Worm (Caenorhabditis elegans) whole organism, L4 larva: ENCODE measurements around the gene T10B9.14.
A peak's percentile ranks its signal among the peaks of the same experiment; 100 is the strongest.

Experiments
- D1046.2 ChIP-seq: fragments of 200-800 bp; sonication (Bioruptor generic); IDR thresholded peaks from 2 replicates; pipeline ENCODE4 v1.3.6; 2022; ENCODE audit warnings: missing genetic modification characterization, missing compliant biosample characterization
- F10B5.3 ChIP-seq: sonication (generic microtip); optimal IDR thresholded peaks from 2 replicates; lab custom pipeline; 2016; ENCODE audit warnings: mild to moderate bottlenecking, missing genetic modification characterization, missing compliant biosample characterization
- F37D6.2 ChIP-seq: sonication (generic microtip); optimal IDR thresholded peaks from 2 replicates; lab custom pipeline; 2016; ENCODE audit warnings: mild to moderate bottlenecking, missing genetic modification characterization, missing compliant biosample characterization
- F49E8.2 ChIP-seq: sonication (generic microtip); optimal IDR thresholded peaks from 2 replicates; lab custom pipeline; 2016; ENCODE audit warnings: missing compliant biosample characterization, mild to moderate bottlenecking, missing genetic modification characterization, borderline replicate concordance
- R02D3.7 ChIP-seq: fragments of 150-350 bp; sonication (generic microtip); optimal IDR thresholded peaks from 3 replicates; lab custom pipeline; 2014; ENCODE audit warnings: missing biosample characterization, missing genetic modification characterization
- T26A8.4 ChIP-seq: fragments of 200-800 bp; sonication (Bioruptor generic); IDR thresholded peaks from 2 replicates; pipeline ENCODE4 v1.3.6; 2022; ENCODE audit warnings: missing genetic modification characterization, missing compliant biosample characterization
- Y48G9A.11 ChIP-seq: fragments of 200-800 bp; sonication (Bioruptor generic); IDR thresholded peaks from 2 replicates; pipeline ENCODE4 v1.3.6; 2022; ENCODE audit warnings: missing genetic modification reagents, missing genetic modification characterization, missing compliant biosample characterization
- Y5F2A.4 ChIP-seq: fragments of 200-800 bp; sonication (Bioruptor generic); optimal IDR thresholded peaks from 2 replicates; lab custom pipeline; 2018; ENCODE audit warnings: mild to moderate bottlenecking, missing genetic modification characterization, missing compliant biosample characterization
- ZK337.2 ChIP-seq: fragments of 200-800 bp; sonication (Bioruptor generic); IDR thresholded peaks from 2 replicates; pipeline ENCODE4 v1.3.6; 2022; ENCODE audit warnings: missing genetic modification reagents, missing genetic modification characterization, missing compliant biosample characterization
- ZK546.5 ChIP-seq, 2 experiments: sonication (generic microtip); optimal IDR thresholded peaks; 2 replicates each; lab custom pipeline; 2017; ENCODE audit warnings: missing biosample characterization in 2 of 2, missing genetic modification characterization in 2 of 2
- aha-1 ChIP-seq: fragments of 150-350 bp; peaks from one replicate; lab custom pipeline; 2014; ENCODE audit warnings: missing biosample characterization, missing genetic modification characterization
- ama-1 ChIP-seq: fragments of 150-350 bp; optimal IDR thresholded peaks from 2 replicates; lab custom pipeline; 2014; ENCODE audit warnings: inconsistent platforms, mixed read lengths
- arid-1 ChIP-seq: fragments of 200-800 bp; sonication (Bioruptor generic); conservative IDR thresholded peaks from 2 replicates; pipeline ENCODE4 v1.3.6; 2022; ENCODE audit warnings: missing genetic modification reagents, missing genetic modification characterization, missing compliant biosample characterization
- attf-4 ChIP-seq: sonication (generic microtip); optimal IDR thresholded peaks from 3 replicates; lab custom pipeline; 2017; ENCODE audit warnings: missing biosample characterization, missing genetic modification characterization
- ceh-20 ChIP-seq: fragments of 200-800 bp; sonication (Bioruptor generic); IDR thresholded peaks from 2 replicates; pipeline ENCODE4 v1.3.6; 2022; ENCODE audit warnings: missing genetic modification reagents, missing genetic modification characterization, missing compliant biosample characterization
- ceh-28 ChIP-seq: fragments of 150-350 bp; optimal IDR thresholded peaks from 2 replicates; lab custom pipeline; 2014; ENCODE audit warnings: missing biosample characterization, missing genetic modification reagents, missing genetic modification characterization
- ceh-32 ChIP-seq: sonication (generic microtip); optimal IDR thresholded peaks from 2 replicates; lab custom pipeline; 2016; ENCODE audit warnings: mild to moderate bottlenecking, missing genetic modification characterization, missing compliant biosample characterization; ENCODE audit not compliant: poor library complexity
- cey-2 ChIP-seq: sonication (generic microtip); optimal IDR thresholded peaks from 3 replicates; lab custom pipeline; 2017; ENCODE audit warnings: missing genetic modification characterization, mild to moderate bottlenecking, missing compliant biosample characterization, antibody characterized with exemption, borderline replicate concordance; ENCODE audit not compliant: insufficient read depth
- ctbp-1 ChIP-seq: fragments of 200-800 bp; sonication (Bioruptor generic); IDR thresholded peaks from 2 replicates; pipeline ENCODE4 v1.3.6; 2022; ENCODE audit warnings: missing genetic modification reagents, missing genetic modification characterization, missing compliant biosample characterization
- daf-16 ChIP-seq, 3 experiments: sonication (generic microtip); optimal IDR thresholded peaks; 2 replicates each; lab custom pipeline; 2016 to 2017; ENCODE audit warnings: missing genetic modification characterization in 3 of 3, missing genetic modification reagents in 3 of 3, mild to moderate bottlenecking in 2 of 3, missing compliant biosample characterization in 2 of 3, missing biosample characterization in 1 of 3, moderate library complexity in 1 of 3
- dmd-9 ChIP-seq: fragments of 200-800 bp; sonication (Bioruptor generic); IDR thresholded peaks from 2 replicates; pipeline ENCODE4 v1.3.6; 2022; ENCODE audit warnings: missing genetic modification reagents, missing genetic modification characterization, missing compliant biosample characterization
- fkh-10 ChIP-seq: fragments of 150-350 bp; optimal IDR thresholded peaks from 2 replicates; lab custom pipeline; 2014; ENCODE audit warnings: missing biosample characterization, missing genetic modification reagents, missing genetic modification characterization
- hlh-11 ChIP-seq: fragments of 200-800 bp; sonication (Bioruptor generic); optimal IDR thresholded peaks from 2 replicates; lab custom pipeline; 2018; ENCODE audit warnings: mild to moderate bottlenecking, missing genetic modification characterization, missing compliant biosample characterization
- hlh-30 ChIP-seq: sonication (generic microtip); optimal IDR thresholded peaks from 2 replicates; lab custom pipeline; 2017; ENCODE audit warnings: antibody characterized with exemption, mild to moderate bottlenecking, missing genetic modification characterization, missing compliant biosample characterization; ENCODE audit not compliant: insufficient read depth
- jun-1 ChIP-seq: fragments of 150-350 bp; optimal IDR thresholded peaks from 2 replicates; lab custom pipeline; 2014; ENCODE audit warnings: missing biosample characterization, missing genetic modification reagents, missing genetic modification characterization
- lin-15B ChIP-seq: fragments of 150-350 bp; sonication (generic microtip); optimal IDR thresholded peaks from 3 replicates; lab custom pipeline; 2014; ENCODE audit warnings: missing biosample characterization, missing genetic modification characterization
- mdl-1 ChIP-seq, 2 experiments: fragments of 150-350 bp in 1 of 2; sonication (generic microtip) in 1 of 2; optimal IDR thresholded peaks; 2 replicates each; lab custom pipeline; 2014 to 2017; ENCODE audit warnings: missing biosample characterization in 2 of 2, missing genetic modification characterization in 2 of 2
- mdt-29 ChIP-seq: fragments of 200-800 bp; sonication (Bioruptor generic); IDR thresholded peaks from 2 replicates; pipeline ENCODE4 v1.3.6; 2022; ENCODE audit warnings: missing genetic modification reagents, missing genetic modification characterization, missing compliant biosample characterization
- mes-2 ChIP-seq: sonication (generic microtip); optimal IDR thresholded peaks from 2 replicates; lab custom pipeline; 2016; ENCODE audit warnings: missing genotype, mild to moderate bottlenecking, missing genetic modification characterization, missing compliant biosample characterization; ENCODE audit not compliant: poor library complexity, severe bottlenecking
- mxl-3 ChIP-seq: fragments of 200-800 bp; sonication (Bioruptor generic); optimal IDR thresholded peaks from 2 replicates; lab custom pipeline; 2018; ENCODE audit warnings: mild to moderate bottlenecking, missing genetic modification characterization, missing compliant biosample characterization
- nhr-10 ChIP-seq: fragments of 150-350 bp; optimal IDR thresholded peaks from 2 replicates; lab custom pipeline; 2014; ENCODE audit warnings: missing biosample characterization, missing genetic modification characterization
- nhr-111 ChIP-seq: fragments of 200-800 bp; sonication (Bioruptor generic); optimal IDR thresholded peaks from 2 replicates; lab custom pipeline; 2018; ENCODE audit warnings: mild to moderate bottlenecking, missing genetic modification characterization, missing compliant biosample characterization
- nhr-237 ChIP-seq: sonication (generic microtip); optimal IDR thresholded peaks from 2 replicates; lab custom pipeline; 2017; ENCODE audit warnings: missing biosample characterization, missing genetic modification characterization
- nhr-41 ChIP-seq: fragments of 200-800 bp; sonication (Bioruptor generic); IDR thresholded peaks from 2 replicates; pipeline ENCODE4 v1.3.6; 2022; ENCODE audit warnings: missing genetic modification reagents, missing genetic modification characterization, missing compliant biosample characterization
- nhr-76 ChIP-seq: fragments of 150-350 bp; optimal IDR thresholded peaks from 2 replicates; lab custom pipeline; 2014; ENCODE audit warnings: missing biosample characterization, missing genetic modification characterization
- php-3 ChIP-seq: fragments of 200-800 bp; sonication (Bioruptor generic); IDR thresholded peaks from 2 replicates; pipeline ENCODE4 v1.3.6; 2022; ENCODE audit warnings: missing genetic modification reagents, missing genetic modification characterization, missing compliant biosample characterization
- rbr-2 ChIP-seq: sonication (generic microtip); optimal IDR thresholded peaks from 2 replicates; lab custom pipeline; 2016; ENCODE audit warnings: missing genotype, missing genetic modification characterization, missing compliant biosample characterization
- set-16 ChIP-seq: fragments of 200-800 bp; sonication (Bioruptor generic); IDR thresholded peaks from 2 replicates; pipeline ENCODE4 v1.3.6; 2022; ENCODE audit warnings: missing genetic modification reagents, missing genetic modification characterization, missing compliant biosample characterization
- spr-1 ChIP-seq: sonication (generic microtip); optimal IDR thresholded peaks from 2 replicates; lab custom pipeline; 2016; ENCODE audit warnings: mild to moderate bottlenecking, missing genetic modification characterization, missing compliant biosample characterization
- tag-97 ChIP-seq: fragments of 200-800 bp; sonication (Bioruptor generic); IDR thresholded peaks from 2 replicates; pipeline ENCODE4 v1.3.6; 2022; ENCODE audit warnings: missing genetic modification characterization, missing compliant biosample characterization
- tra-1 ChIP-seq: fragments of 200-800 bp; sonication (Bioruptor generic); IDR thresholded peaks from 2 replicates; pipeline ENCODE4 v1.3.6; 2022; ENCODE audit warnings: missing genetic modification reagents, missing genetic modification characterization, missing compliant biosample characterization
- unc-39 ChIP-seq: sonication (generic microtip); optimal IDR thresholded peaks from 2 replicates; lab custom pipeline; 2017; ENCODE audit warnings: missing biosample characterization, missing genetic modification characterization
- unc-62 ChIP-seq, 3 experiments: fragments of 150-350 bp in 1 of 3; sonication (generic microtip); optimal IDR thresholded peaks in 2 of 3; peaks in 1 of 3; 1 replicate in 1 of 3; 2 replicates in 2 of 3; lab custom pipeline; 2014 to 2017; ENCODE audit warnings: missing biosample characterization in 3 of 3, missing genetic modification characterization in 3 of 3, missing genetic modification reagents in 3 of 3, missing genotype in 1 of 3
- vab-7 ChIP-seq: fragments of 200-800 bp; sonication (Bioruptor generic); IDR thresholded peaks from 2 replicates; pipeline ENCODE4 v1.3.6; 2022; ENCODE audit warnings: missing genetic modification reagents, missing genetic modification characterization, missing compliant biosample characterization
- zfp-3 ChIP-seq: fragments of 200-800 bp; sonication (Bioruptor generic); conservative IDR thresholded peaks from 2 replicates; pipeline ENCODE4 v1.3.6; 2022; ENCODE audit warnings: missing genetic modification reagents, missing genetic modification characterization, missing compliant biosample characterization

Gene T10B9.14

ce11 chrII:9778495-9778894, 3.7 kb downstream of the T10B9.14 start:
- TF ChIP-seq ctbp-1 (no peak), F37D6.2 (tag; lab: Kevin White, UChicago) (no peak), hlh-11 (tag; lab: Kevin White, UChicago) (no peak), unc-62 (GFP tag; optimal IDR thresholded peaks at IDR 0.05 in 1 of 2; lab: Kevin White, UChicago) (peak in 1 of 2 experiments; percentile 19), unc-62 (tag; optimal IDR thresholded peaks at IDR 0.05; lab: Kevin White, UChicago) (no peak), aha-1 (tag; lab: Kevin White, UChicago) (peak; percentile 9), ZK337.2 (no peak), spr-1 (no peak)

ce11 chrII:9775790-9776189, 6.4 kb downstream of the T10B9.14 start, which contains the start of gene T10B9.9:
Gene T10B9.9 (minus strand): TSS chrII:9775890.
- TF ChIP-seq tag-97 (GFP tag; lab: Robert Waterston, UW), result no peak
- no peak for TF ChIP-seq nhr-111 (GFP tag; lab: Kevin White, UChicago)
- no peak for TF ChIP-seq Y5F2A.4 (GFP tag; lab: Kevin White, UChicago)
- no peak for TF ChIP-seq mdl-1 (tag; optimal IDR thresholded peaks at IDR 0.05; lab: Kevin White, UChicago)
- TF ChIP-seq unc-62 (GFP tag; optimal IDR thresholded peaks at IDR 0.05 in 1 of 2; lab: Kevin White, UChicago), result no peak
- no peak for TF ChIP-seq unc-62 (tag; optimal IDR thresholded peaks at IDR 0.05; lab: Kevin White, UChicago)
- no peak for TF ChIP-seq nhr-41
- no peak for TF ChIP-seq unc-39 (tag; lab: Kevin White, UChicago)
- TF ChIP-seq Y48G9A.11 (GFP tag; lab: Robert Waterston, UW), result no peak
- no peak for TF ChIP-seq aha-1 (tag; lab: Kevin White, UChicago)
- TF ChIP-seq ceh-32 (tag; lab: Kevin White, UChicago), result no peak
- TF ChIP-seq spr-1, result no peak

- peak; percentile 73 for TF ChIP-seq mdt-29 (GFP tag; lab: Robert Waterston, UW)
- TF ChIP-seq cey-2 (tag; lab: Kevin White, UChicago), result no peak
- no peak for TF ChIP-seq set-16
- TF ChIP-seq ceh-20 (GFP tag; lab: Robert Waterston, UW), result peak; percentile 81
- no peak; the same call in 1 of the 2 replicates for TF ChIP-seq arid-1 (GFP tag; lab: Robert Waterston, UW)
- peak; percentile 91 for TF ChIP-seq vab-7 (GFP tag; lab: Robert Waterston, UW)
- TF ChIP-seq nhr-76 (tag; lab: Kevin White, UChicago), result no peak
- TF ChIP-seq D1046.2 (GFP tag; lab: Robert Waterston, UW), result peak; percentile 86; the same call in 1 of the 2 replicates
- peak; percentile 82 for TF ChIP-seq rbr-2 (tag; lab: Kevin White, UChicago)
- no peak for TF ChIP-seq ceh-28 (tag; lab: Kevin White, UChicago)
- no peak for TF ChIP-seq ZK546.5 (tag; optimal IDR thresholded peaks at IDR 0.05; lab: Kevin White, UChicago)
- no peak for TF ChIP-seq R02D3.7 (tag; lab: Kevin White, UChicago)
- TF ChIP-seq F49E8.2 (tag; lab: Kevin White, UChicago), result peak; percentile 31
- peak; percentile 76 for TF ChIP-seq Y5F2A.4 (GFP tag; lab: Kevin White, UChicago)
- no peak; the same call in none of the 2 replicates for TF ChIP-seq php-3 (GFP tag; lab: Robert Waterston, UW)
- peak; percentile 23 to 83 for TF ChIP-seq daf-16 (GFP tag; optimal IDR thresholded peaks at IDR 0.05; lab: Kevin White, UChicago)
- peak; percentile 75 for TF ChIP-seq daf-16 (tag; optimal IDR thresholded peaks at IDR 0.05; lab: Kevin White, UChicago)
- peak; percentile 30 for TF ChIP-seq hlh-30
- no peak for TF ChIP-seq attf-4 (tag; lab: Kevin White, UChicago)
- no peak for TF ChIP-seq nhr-237 (tag; lab: Kevin White, UChicago)
- no peak for TF ChIP-seq nhr-10 (tag; lab: Kevin White, UChicago)
- no peak for TF ChIP-seq lin-15B (tag; lab: Kevin White, UChicago)
- no peak for TF ChIP-seq mes-2
- peak; percentile 81 for TF ChIP-seq T26A8.4
- TF ChIP-seq ama-1 (lab: Kevin White, UChicago), result no peak
- TF ChIP-seq mxl-3 (GFP tag; lab: Kevin White, UChicago), result peak; percentile 53
- TF ChIP-seq fkh-10 (GFP tag; lab: Kevin White, UChicago), result no peak
- TF ChIP-seq jun-1 (tag; lab: Kevin White, UChicago), result no peak
- TF ChIP-seq unc-62 (GFP tag; optimal IDR thresholded peaks at IDR 0.05 in 1 of 2; lab: Kevin White, UChicago), result no peak
- TF ChIP-seq unc-62 (tag; optimal IDR thresholded peaks at IDR 0.05; lab: Kevin White, UChicago), result no peak
- 0 out of 2 replicates have a peak, but pooled peaks have one; percentile 12 for TF ChIP-seq dmd-9 (GFP tag; lab: Robert Waterston, UW)
- TF ChIP-seq tra-1, result peak; percentile 85
- TF ChIP-seq F10B5.3 (tag; lab: Kevin White, UChicago), result no peak
- no peak for TF ChIP-seq hlh-11 (tag; lab: Kevin White, UChicago)
- TF ChIP-seq zfp-3, result no peak
These were observed 7.6 kb downstream of the T10B9.14 start for ce11 chrII:9774653-9775052.
